Worm (Caenorhabditis elegans) whole organism, young adult: ENCODE results near the gene F47B7.5.

Experiments
- B0035.1 ChIP-seq: sonication (generic microtip); optimal IDR thresholded peaks from 2 replicates; lab custom pipeline; 2016; ENCODE audit warnings: missing genetic modification characterization, mild to moderate bottlenecking, missing compliant biosample characterization, missing genotype, missing genetic modification reagents
- B0261.1 ChIP-seq: sonication (generic microtip); optimal IDR thresholded peaks from 2 replicates; lab custom pipeline; 2016; ENCODE audit warnings: mild to moderate bottlenecking, missing genetic modification characterization, moderate library complexity, missing compliant biosample characterization
- B0336.3 ChIP-seq: fragments of 200-800 bp; sonication (Bioruptor generic); IDR thresholded peaks from 2 replicates; pipeline ENCODE4 v1.3.6; 2022; ENCODE audit warnings: missing genetic modification characterization, missing compliant biosample characterization
- F39B2.1 ChIP-seq: fragments of 200-800 bp; sonication (Bioruptor generic); IDR thresholded peaks from 2 replicates; pipeline ENCODE4 v1.3.6; 2022; ENCODE audit warnings: missing genetic modification reagents, missing genetic modification characterization, missing compliant biosample characterization
- F49E8.2 ChIP-seq: sonication (generic microtip); optimal IDR thresholded peaks from 3 replicates; lab custom pipeline; 2017; ENCODE audit warnings: missing genetic modification characterization, mild to moderate bottlenecking, missing compliant biosample characterization, antibody characterized with exemption, moderate library complexity; ENCODE audit not compliant: insufficient read depth
- F55B11.4 ChIP-seq: sonication (generic microtip); optimal IDR thresholded peaks from 2 replicates; lab custom pipeline; 2016; ENCODE audit warnings: missing compliant biosample characterization, missing genetic modification characterization, borderline replicate concordance; ENCODE audit not compliant: insufficient read depth
- F57C9.4 ChIP-seq: sonication (generic microtip); optimal IDR thresholded peaks from 2 replicates; lab custom pipeline; 2017; ENCODE audit warnings: mild to moderate bottlenecking, missing genetic modification characterization, missing compliant biosample characterization
- Y53G8AR.9 ChIP-seq: fragments of 200-800 bp; sonication (Bioruptor generic); conservative IDR thresholded peaks from 2 replicates; pipeline ENCODE4 v1.3.6; 2022; ENCODE audit warnings: missing genetic modification reagents, missing genetic modification characterization, missing compliant biosample characterization
- Y67H2A.10 ChIP-seq: fragments of 200-800 bp; sonication (Bioruptor generic); conservative IDR thresholded peaks from 2 replicates; pipeline ENCODE4 v1.3.6; 2022; ENCODE audit warnings: missing genetic modification reagents, missing genetic modification characterization, missing compliant biosample characterization
- akir-1 ChIP-seq: fragments of 200-800 bp; sonication (Bioruptor generic); optimal IDR thresholded peaks from 2 replicates; lab custom pipeline; 2018; ENCODE audit warnings: mild to moderate bottlenecking, missing genetic modification characterization, moderate library complexity, missing compliant biosample characterization
- aptf-2 ChIP-seq: fragments of 200-800 bp; sonication (Bioruptor generic); conservative IDR thresholded peaks from 2 replicates; pipeline ENCODE4 v1.3.6; 2022; ENCODE audit warnings: missing genetic modification reagents, missing genetic modification characterization, missing compliant biosample characterization
- aptf-3 ChIP-seq: fragments of 200-800 bp; sonication (Bioruptor generic); IDR thresholded peaks from 2 replicates; pipeline ENCODE4 v1.3.6; 2022; ENCODE audit warnings: missing genetic modification characterization, missing compliant biosample characterization
- atf-7 ChIP-seq: sonication (generic microtip); optimal IDR thresholded peaks from 2 replicates; lab custom pipeline; 2017; ENCODE audit warnings: mild to moderate bottlenecking, missing genetic modification characterization, missing compliant biosample characterization
- attf-6 ChIP-seq: fragments of 200-800 bp; sonication (Bioruptor generic); IDR thresholded peaks from 2 replicates; pipeline ENCODE4 v1.3.6; 2022; ENCODE audit warnings: missing genetic modification reagents, missing genetic modification characterization, missing compliant biosample characterization
- bed-2 ChIP-seq: fragments of 200-800 bp; sonication (Bioruptor generic); IDR thresholded peaks from 2 replicates; pipeline ENCODE4 v1.3.6; 2022; ENCODE audit warnings: missing genetic modification reagents, missing genetic modification characterization, missing compliant biosample characterization
- cebp-1 ChIP-seq, 2 experiments: fragments of 200-800 bp in 1 of 2; sonication (Bioruptor generic) in 1 of 2; sonication (generic microtip) in 1 of 2; IDR thresholded peaks in 1 of 2; optimal IDR thresholded peaks in 1 of 2; 2 replicates each; pipeline versions ENCODE4 v1.3.6 to Lab custom; 2017 to 2022; ENCODE audit warnings: missing compliant biosample characterization in 2 of 2, missing genetic modification characterization in 2 of 2, mild to moderate bottlenecking in 1 of 2, missing genetic modification reagents in 1 of 2, moderate library complexity in 1 of 2
- ceh-100 ChIP-seq: fragments of 200-800 bp; sonication (Bioruptor generic); IDR thresholded peaks from 2 replicates; pipeline ENCODE4 v1.3.6; 2022; ENCODE audit warnings: missing genetic modification reagents, missing genetic modification characterization, missing compliant biosample characterization
- ceh-27 ChIP-seq: fragments of 200-800 bp; sonication (Bioruptor generic); optimal IDR thresholded peaks from 2 replicates; lab custom pipeline; 2018; ENCODE audit warnings: mild to moderate bottlenecking, missing genetic modification characterization, moderate library complexity, missing compliant biosample characterization
- dpff-1 ChIP-seq: sonication (generic microtip); optimal IDR thresholded peaks from 2 replicates; lab custom pipeline; 2017; ENCODE audit warnings: mild to moderate bottlenecking, missing genetic modification characterization, missing compliant biosample characterization
- efl-1 ChIP-seq: fragments of 150-350 bp; optimal IDR thresholded peaks from 2 replicates; lab custom pipeline; 2014; ENCODE audit warnings: missing biosample characterization, missing genetic modification reagents, missing genetic modification characterization
- egl-18 ChIP-seq: fragments of 200-800 bp; sonication (Bioruptor generic); IDR thresholded peaks from 2 replicates; pipeline ENCODE4 v1.3.6; 2022; ENCODE audit warnings: missing genetic modification reagents, missing genetic modification characterization, missing compliant biosample characterization
- egrh-3 ChIP-seq: fragments of 200-800 bp; sonication (Bioruptor generic); IDR thresholded peaks from 2 replicates; pipeline ENCODE4 v1.3.6; 2022; ENCODE audit warnings: missing genetic modification reagents, missing genetic modification characterization, missing compliant biosample characterization
- ekl-4 ChIP-seq: fragments of 200-800 bp; sonication (Bioruptor generic); IDR thresholded peaks from 2 replicates; pipeline ENCODE4 v1.3.6; 2022; ENCODE audit warnings: missing genetic modification reagents, missing genetic modification characterization, missing compliant biosample characterization
- fkh-3 ChIP-seq: sonication (generic microtip); optimal IDR thresholded peaks from 2 replicates; lab custom pipeline; 2016; ENCODE audit warnings: mild to moderate bottlenecking, missing genetic modification characterization, missing compliant biosample characterization
- him-1 ChIP-seq: sonication (generic microtip); optimal IDR thresholded peaks from 2 replicates; lab custom pipeline; 2016; ENCODE audit warnings: missing genotype, missing genetic modification reagents, missing genetic modification characterization, missing compliant biosample characterization
- hlh-12 ChIP-seq: sonication (generic microtip); optimal IDR thresholded peaks from 2 replicates; lab custom pipeline; 2016; ENCODE audit warnings: missing genetic modification characterization, missing compliant biosample characterization
- hmg-1.2 ChIP-seq: fragments of 200-800 bp; sonication (Bioruptor generic); IDR thresholded peaks from 2 replicates; pipeline ENCODE4 v1.3.6; 2022; ENCODE audit warnings: missing genetic modification reagents, missing genetic modification characterization, missing compliant biosample characterization
- hmg-20 ChIP-seq: fragments of 200-800 bp; sonication (Bioruptor generic); IDR thresholded peaks from 2 replicates; pipeline ENCODE4 v1.3.6; 2022; ENCODE audit warnings: missing genetic modification reagents, missing genetic modification characterization, missing compliant biosample characterization
- let-607 ChIP-seq, 2 experiments: fragments of 200-800 bp in 1 of 2; sonication (Bioruptor generic) in 1 of 2; sonication (generic microtip) in 1 of 2; optimal IDR thresholded peaks; 2 replicates each; lab custom pipeline; 2016 to 2018; ENCODE audit warnings: mild to moderate bottlenecking in 2 of 2, missing compliant biosample characterization in 2 of 2, missing genetic modification characterization in 2 of 2, moderate library complexity in 2 of 2, missing genotype in 1 of 2
- lsl-1 ChIP-seq: fragments of 200-800 bp; sonication (Bioruptor generic); optimal IDR thresholded peaks from 2 replicates; lab custom pipeline; 2018; ENCODE audit warnings: mild to moderate bottlenecking, missing genetic modification characterization, moderate library complexity, missing compliant biosample characterization
- madf-6 ChIP-seq: fragments of 200-800 bp; sonication (Bioruptor generic); IDR thresholded peaks from 2 replicates; pipeline ENCODE4 v1.3.6; 2022; ENCODE audit warnings: missing genetic modification reagents, missing genetic modification characterization, missing compliant biosample characterization
- mcd-1 ChIP-seq: fragments of 200-800 bp; sonication (Bioruptor generic); IDR thresholded peaks from 2 replicates; pipeline ENCODE4 v1.3.6; 2022; ENCODE audit warnings: missing genetic modification reagents, missing genetic modification characterization, missing compliant biosample characterization
- nhr-90 ChIP-seq: sonication (generic microtip); optimal IDR thresholded peaks from 2 replicates; lab custom pipeline; 2016; ENCODE audit warnings: missing genotype, mild to moderate bottlenecking, missing genetic modification characterization, missing compliant biosample characterization
- pbrm-1 ChIP-seq: fragments of 200-800 bp; sonication (Bioruptor generic); IDR thresholded peaks from 2 replicates; pipeline ENCODE4 v1.3.6; 2022; ENCODE audit warnings: missing genetic modification reagents, missing genetic modification characterization, missing compliant biosample characterization
- snpc-4 ChIP-seq, 5 experiments: fragments of 150-350 bp in 1 of 5; sonication (generic microtip) in 4 of 5; optimal IDR thresholded peaks; 2 replicates each; lab custom pipeline; 2014 to 2018; ENCODE audit warnings: missing genetic modification characterization in 5 of 5, missing biosample characterization in 3 of 5, antibody characterized with exemption in 2 of 5, mild to moderate bottlenecking in 2 of 5, missing compliant biosample characterization in 2 of 5, missing genotype in 2 of 5, moderate library complexity in 2 of 5, missing genetic modification reagents in 1 of 5
- sptf-2 ChIP-seq: fragments of 200-800 bp; sonication (Bioruptor generic); optimal IDR thresholded peaks from 2 replicates; lab custom pipeline; 2018; ENCODE audit warnings: mild to moderate bottlenecking, missing genetic modification characterization, missing compliant biosample characterization
- tbp1 ChIP-seq: fragments of 200-800 bp; sonication (Bioruptor generic); optimal IDR thresholded peaks from 2 replicates; lab custom pipeline; 2018; ENCODE audit warnings: mild to moderate bottlenecking, missing genetic modification characterization, missing compliant biosample characterization
- unc-62 ChIP-seq: fragments of 150-350 bp; optimal IDR thresholded peaks from 2 replicates; lab custom pipeline; 2014; ENCODE audit warnings: missing biosample characterization, missing genetic modification reagents, missing genetic modification characterization
- zfh-2 ChIP-seq: fragments of 200-800 bp; sonication (Bioruptor generic); conservative IDR thresholded peaks from 2 replicates; pipeline ENCODE4 v1.3.6; 2022; ENCODE audit warnings: missing genetic modification reagents, missing genetic modification characterization, missing compliant biosample characterization
- ztf-18 ChIP-seq: sonication (generic microtip); optimal IDR thresholded peaks from 2 replicates; lab custom pipeline; 2016; ENCODE audit warnings: missing genotype, mild to moderate bottlenecking, missing genetic modification characterization, missing compliant biosample characterization
- ztf-6 ChIP-seq: fragments of 200-800 bp; sonication (Bioruptor generic); IDR thresholded peaks from 2 replicates; pipeline ENCODE4 v1.3.6; 2022; ENCODE audit warnings: missing genetic modification reagents, missing genetic modification characterization, missing compliant biosample characterization

Gene F47B7.5

DNA sequence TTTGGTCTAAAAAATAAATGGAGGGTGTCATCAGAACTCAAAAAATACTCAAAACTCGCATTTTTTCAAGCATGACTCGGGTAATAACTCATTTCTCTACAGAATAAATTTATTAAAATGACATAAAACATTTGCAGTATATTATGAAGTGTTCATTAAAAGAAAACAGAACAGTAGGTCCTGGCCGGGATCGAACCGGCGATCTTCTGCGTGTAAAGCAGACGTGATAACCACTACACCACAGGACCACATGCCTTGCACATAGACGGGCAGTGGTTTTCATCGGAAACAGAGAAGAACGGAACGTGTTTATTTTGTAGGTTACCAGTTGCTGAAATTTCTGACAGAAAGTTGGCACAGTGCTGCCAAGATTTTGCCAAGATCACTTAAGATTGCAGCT lies 24.8 kb upstream of the F47B7.5 start (continued):
- TF ChIP-seq sptf-2 (GFP tag; lab: Kevin White, UChicago) = no peak
- peak; percentile 29; the same call in 1 of the 2 replicates for TF ChIP-seq mcd-1 (GFP tag; lab: Robert Waterston, UW)
- peak; percentile 79 for TF ChIP-seq ztf-18
- TF ChIP-seq him-1 (tag; lab: Kevin White, UChicago) = peak; percentile 91
- peak; percentile 62 for TF ChIP-seq attf-6 (GFP tag; lab: Robert Waterston, UW)
- peak; percentile 58 for TF ChIP-seq hlh-12
- no peak for TF ChIP-seq ceh-100
- peak; percentile 4 for TF ChIP-seq F49E8.2 (tag; lab: Kevin White, UChicago)
- TF ChIP-seq lsl-1 = peak; percentile 9
- no peak for TF ChIP-seq dpff-1 (tag; lab: Kevin White, UChicago)
- TF ChIP-seq unc-62 (GFP tag; lab: Kevin White, UChicago) = no peak
- TF ChIP-seq akir-1 (GFP tag; lab: Kevin White, UChicago) = no peak
- peak; percentile 22 for TF ChIP-seq B0035.1 (tag; lab: Kevin White, UChicago)
- peak; percentile 86 for TF ChIP-seq nhr-90 (tag; lab: Kevin White, UChicago)
- TF ChIP-seq madf-6 (GFP tag; lab: Robert Waterston, UW) = peak; percentile 61; the same call in 1 of the 2 replicates
- TF ChIP-seq zfh-2 (GFP tag; lab: Robert Waterston, UW) = no peak
- TF ChIP-seq aptf-3 (GFP tag; lab: Robert Waterston, UW) = no peak
- TF ChIP-seq atf-7 (tag; lab: Kevin White, UChicago) = peak; percentile 26
- TF ChIP-seq cebp-1 (GFP tag; IDR thresholded peaks at IDR 0.05; lab: Robert Waterston, UW) = no peak
- TF ChIP-seq cebp-1 (tag; optimal IDR thresholded peaks at IDR 0.05; lab: Kevin White, UChicago) = no peak
- TF ChIP-seq egl-18 (GFP tag; lab: Robert Waterston, UW) = no peak
- peak; percentile 57 for TF ChIP-seq hmg-1.2
- TF ChIP-seq B0336.3 (GFP tag; lab: Robert Waterston, UW) = peak; percentile 49; the same call in 1 of the 2 replicates
- TF ChIP-seq B0261.1 (tag; lab: Kevin White, UChicago) = peak; percentile 77
- no peak for TF ChIP-seq efl-1
- peak in 1 of 2 experiments; percentile 34 for TF ChIP-seq let-607 (tag; optimal IDR thresholded peaks at IDR 0.05; lab: Kevin White, UChicago)
- no peak for TF ChIP-seq Y67H2A.10
- TF ChIP-seq snpc-4 (GFP tag; optimal IDR thresholded peaks at IDR 0.05; lab: Kevin White, UChicago) = peak; percentile 73
- peak in 3 of 4 experiments; percentile 59 to 80 (median 70) for TF ChIP-seq snpc-4 (tag; optimal IDR thresholded peaks at IDR 0.05; lab: Kevin White, UChicago)
- no peak for TF ChIP-seq fkh-3
- TF ChIP-seq egrh-3 = no peak
- peak; percentile 65 for TF ChIP-seq ceh-27 (GFP tag; lab: Kevin White, UChicago)
- no peak for TF ChIP-seq F55B11.4 (tag; lab: Kevin White, UChicago)
- TF ChIP-seq F57C9.4 (tag; lab: Kevin White, UChicago) = no peak
- TF ChIP-seq ztf-6 (GFP tag; lab: Robert Waterston, UW) = no peak
- peak; percentile 83 for TF ChIP-seq pbrm-1 (GFP tag; lab: Robert Waterston, UW)
- peak; percentile 89 for TF ChIP-seq tbp1
- no peak for TF ChIP-seq bed-2 (GFP tag; lab: Robert Waterston, UW)
- TF ChIP-seq F39B2.1 (GFP tag; lab: Robert Waterston, UW) = 0 out of 2 replicates have a peak, but pooled peaks have one; percentile 31
- TF ChIP-seq aptf-2 = no peak
- peak; percentile 76 for TF ChIP-seq ekl-4 (GFP tag; lab: Robert Waterston, UW)
- TF ChIP-seq Y53G8AR.9 (GFP tag; lab: Robert Waterston, UW) = 0 out of 2 replicates have a peak, but pooled peaks have one; percentile 29
- TF ChIP-seq hmg-20 (GFP tag; lab: Robert Waterston, UW) = no peak
